Worm (Caenorhabditis elegans): ENCODE data around the gene F41G3.20.

Gene F41G3.20

ce11 chrII:6736604-6737003, 14.2 kb downstream of the F41G3.20 start, which contains the start of gene T14B4.1:
TSS of gene T14B4.1 (plus strand) at chrII:6736904.
- TF ChIP-seq hmg-4 (GFP tag; optimal IDR thresholded peaks at IDR 0.05): no peak
- TF ChIP-seq tbx-37 (GFP tag; conservative IDR thresholded peaks at IDR 0.05): no peak
- TF ChIP-seq sea-1 (GFP tag; conservative IDR thresholded peaks at IDR 0.05): no peak
- TF ChIP-seq aly-1 (tag; optimal IDR thresholded peaks at IDR 0.05): no peak
- no peak for TF ChIP-seq tra-4 (tag; optimal IDR thresholded peaks at IDR 0.05)
- no peak for TF ChIP-seq B0310.2 (tag; optimal IDR thresholded peaks at IDR 0.05)
- no peak for TF ChIP-seq F13C5.2 (tag; optimal IDR thresholded peaks at IDR 0.05)
- TF ChIP-seq hnd-1 (tag; optimal IDR thresholded peaks at IDR 0.05): no peak
- no peak for TF ChIP-seq flt-1 (GFP tag; IDR thresholded peaks at IDR 0.05)
- TF ChIP-seq scrt-1 (GFP tag; IDR thresholded peaks at IDR 0.05): no peak
- no peak for TF ChIP-seq ama-1 (optimal IDR thresholded peaks at IDR 0.05)
- TF ChIP-seq ets-7 (tag; optimal IDR thresholded peaks at IDR 0.05): no peak

ce11 chrII:6736066-6736465, 14.8 kb downstream of the F41G3.20 start, which contains the start of gene mrps-18.C:
TSS of gene mrps-18.C (plus strand) at chrII:6736203.
- TF ChIP-seq F13C5.2 (tag; optimal IDR thresholded peaks at IDR 0.05) (no peak), aly-1 (tag; optimal IDR thresholded peaks at IDR 0.05) (no peak), hnd-1 (tag; optimal IDR thresholded peaks at IDR 0.05) (no peak), hmbx-1 (tag; optimal IDR thresholded peaks at IDR 0.05) (no peak), sea-1 (GFP tag; conservative IDR thresholded peaks at IDR 0.05) (no peak), ama-1 (optimal IDR thresholded peaks at IDR 0.05) (no peak), tbx-37 (GFP tag; conservative IDR thresholded peaks at IDR 0.05) (no peak), ceh-13 (GFP tag; optimal IDR thresholded peaks at IDR 0.05) (no peak), B0310.2 (tag; optimal IDR thresholded peaks at IDR 0.05) (no peak), ets-7 (tag; optimal IDR thresholded peaks at IDR 0.05) (no peak), tbx-11 (GFP tag; IDR thresholded peaks at IDR 0.05) (no peak), flt-1 (GFP tag; IDR thresholded peaks at IDR 0.05) (no peak), scrt-1 (GFP tag; IDR thresholded peaks at IDR 0.05) (no peak), tra-4 (tag; optimal IDR thresholded peaks at IDR 0.05) (no peak), ceh-36 (tag; optimal IDR thresholded peaks at IDR 0.05) (no peak), hmg-4 (GFP tag; optimal IDR thresholded peaks at IDR 0.05) (no peak), pes-1 (GFP tag; IDR thresholded peaks at IDR 0.05) (no peak)

ce11 chrII:6734674-6735073, 16.2 kb downstream of the F41G3.20 start, which contains the start of gene T14B4.3:
TSS of gene T14B4.3 (plus strand) at chrII:6734937.
- TF ChIP-seq flt-1 (GFP tag; IDR thresholded peaks at IDR 0.05) (no peak), tbx-37 (GFP tag; conservative IDR thresholded peaks at IDR 0.05) (peak; percentile 55; the same call in 1 of the 2 replicates), F13C5.2 (tag; optimal IDR thresholded peaks at IDR 0.05) (peak; percentile 62)

ce11 chrII:6733718-6734117, 17.1 kb downstream of the F41G3.20 start, which contains the start of gene T14B4.9:
TSS of gene T14B4.9 (minus strand) at chrII:6733818.
- TF ChIP-seq ets-7 (tag; optimal IDR thresholded peaks at IDR 0.05) (no peak), aly-1 (tag; optimal IDR thresholded peaks at IDR 0.05) (no peak), hmg-4 (GFP tag; optimal IDR thresholded peaks at IDR 0.05) (no peak), pes-1 (GFP tag; IDR thresholded peaks at IDR 0.05) (no peak), hnd-1 (tag; optimal IDR thresholded peaks at IDR 0.05) (no peak), B0310.2 (tag; optimal IDR thresholded peaks at IDR 0.05) (no peak), ama-1 (optimal IDR thresholded peaks at IDR 0.05) (no peak), scrt-1 (GFP tag; IDR thresholded peaks at IDR 0.05) (no peak), tbx-11 (GFP tag; IDR thresholded peaks at IDR 0.05) (no peak), tra-4 (tag; optimal IDR thresholded peaks at IDR 0.05) (no peak), tbx-37 (GFP tag; conservative IDR thresholded peaks at IDR 0.05) (no peak), F13C5.2 (tag; optimal IDR thresholded peaks at IDR 0.05) (no peak), sea-1 (GFP tag; conservative IDR thresholded peaks at IDR 0.05) (no peak), ceh-36 (tag; optimal IDR thresholded peaks at IDR 0.05) (no peak)

- TF ChIP-seq F13C5.2 (tag; optimal IDR thresholded peaks at IDR 0.05): no peak
- TF ChIP-seq aly-1 (tag; optimal IDR thresholded peaks at IDR 0.05): no peak
- TF ChIP-seq hmbx-1 (tag; optimal IDR thresholded peaks at IDR 0.05): no peak
- TF ChIP-seq hnd-1 (tag; optimal IDR thresholded peaks at IDR 0.05): no peak
- TF ChIP-seq ceh-36 (tag; optimal IDR thresholded peaks at IDR 0.05): no peak
- TF ChIP-seq ama-1 (optimal IDR thresholded peaks at IDR 0.05): no peak
- no peak for TF ChIP-seq tbx-37 (GFP tag; conservative IDR thresholded peaks at IDR 0.05)
- no peak for TF ChIP-seq sea-1 (GFP tag; conservative IDR thresholded peaks at IDR 0.05)
- no peak for TF ChIP-seq scrt-1 (GFP tag; IDR thresholded peaks at IDR 0.05)
- no peak for TF ChIP-seq hmg-4 (GFP tag; optimal IDR thresholded peaks at IDR 0.05)
- no peak for TF ChIP-seq ceh-13 (GFP tag; optimal IDR thresholded peaks at IDR 0.05)
- no peak for TF ChIP-seq ets-7 (tag; optimal IDR thresholded peaks at IDR 0.05)
- no peak for TF ChIP-seq tbx-11 (GFP tag; IDR thresholded peaks at IDR 0.05)
Measured at ce11 chrII:6729331-6729730, 21.5 kb downstream of the F41G3.20 start, which contains the start of gene T14B4.8. TSS of gene T14B4.8 (minus strand) at chrII:6729390.

- TF ChIP-seq aly-1 (tag; optimal IDR thresholded peaks at IDR 0.05) (no peak), sea-1 (GFP tag; conservative IDR thresholded peaks at IDR 0.05) (no peak), B0310.2 (tag; optimal IDR thresholded peaks at IDR 0.05) (no peak), hnd-1 (tag; optimal IDR thresholded peaks at IDR 0.05) (no peak), pes-1 (GFP tag; IDR thresholded peaks at IDR 0.05) (no peak), tbx-37 (GFP tag; conservative IDR thresholded peaks at IDR 0.05) (no peak), flt-1 (GFP tag; IDR thresholded peaks at IDR 0.05) (no peak)
Measured at ce11 chrII:6726814-6727213, 24.0 kb downstream of the F41G3.20 start.

ce11 chrII:6721581-6721980, 29.2 kb downstream of the F41G3.20 start:
- TF ChIP-seq sea-1 (GFP tag; conservative IDR thresholded peaks at IDR 0.05): no peak; the same call in 1 of the 2 replicates
- TF ChIP-seq F13C5.2 (tag; optimal IDR thresholded peaks at IDR 0.05): peak; percentile 3
- no peak for TF ChIP-seq ama-1 (optimal IDR thresholded peaks at IDR 0.05)
- TF ChIP-seq ets-7 (tag; optimal IDR thresholded peaks at IDR 0.05): no peak
- TF ChIP-seq tra-4 (tag; optimal IDR thresholded peaks at IDR 0.05): no peak
- TF ChIP-seq ceh-36 (tag; optimal IDR thresholded peaks at IDR 0.05): no peak
- TF ChIP-seq tbx-11 (GFP tag; IDR thresholded peaks at IDR 0.05): 0 out of 2 replicates have a peak, but pooled peaks have one; percentile 49
- peak; percentile 36 for TF ChIP-seq hmg-4 (GFP tag; optimal IDR thresholded peaks at IDR 0.05)
- peak; percentile 2 for TF ChIP-seq hnd-1 (tag; optimal IDR thresholded peaks at IDR 0.05)
- no peak for TF ChIP-seq ceh-13 (GFP tag; optimal IDR thresholded peaks at IDR 0.05)
- no peak for TF ChIP-seq B0310.2 (tag; optimal IDR thresholded peaks at IDR 0.05)
- TF ChIP-seq flt-1 (GFP tag; IDR thresholded peaks at IDR 0.05): 0 out of 2 replicates have a peak, but pooled peaks have one; percentile 14
- TF ChIP-seq tbx-37 (GFP tag; conservative IDR thresholded peaks at IDR 0.05): peak; percentile 62
- no peak for TF ChIP-seq scrt-1 (GFP tag; IDR thresholded peaks at IDR 0.05)
- no peak for TF ChIP-seq hmbx-1 (tag; optimal IDR thresholded peaks at IDR 0.05)
- peak; percentile 68 for TF ChIP-seq pes-1 (GFP tag; IDR thresholded peaks at IDR 0.05)
- TF ChIP-seq aly-1 (tag; optimal IDR thresholded peaks at IDR 0.05): no peak
